Worm (Caenorhabditis elegans): ENCODE results near the gene rbm-22.

Gene rbm-22

ce11 chrIV:10842232-10842631 lies 19.0 kb upstream of the rbm-22 start:
- TF ChIP-seq tbp1 (GFP tag; optimal IDR thresholded peaks at IDR 0.05) = no peak
- no peak for TF ChIP-seq Y53F4B.3 (GFP tag; IDR thresholded peaks at IDR 0.05)
- no peak for TF ChIP-seq ztf-26 (tag; optimal IDR thresholded peaks at IDR 0.05)
- TF ChIP-seq madf-6 (GFP tag; IDR thresholded peaks at IDR 0.05) = peak; percentile 69
- no peak for TF ChIP-seq chd-7 (tag; optimal IDR thresholded peaks at IDR 0.05)
- TF ChIP-seq snpc-1.1 (tag; optimal IDR thresholded peaks at IDR 0.05; ENCODE audit: insufficient read depth) = no peak
- no peak for TF ChIP-seq nhr-179 (tag; optimal IDR thresholded peaks at IDR 0.05)
- TF ChIP-seq ztf-6 (GFP tag; IDR thresholded peaks at IDR 0.05) = no peak
- TF ChIP-seq lin-40 (tag; optimal IDR thresholded peaks at IDR 0.05) = no peak
- TF ChIP-seq tlf-1 (GFP tag; optimal IDR thresholded peaks at IDR 0.05) = no peak
- no peak for TF ChIP-seq nhr-27 (tag; optimal IDR thresholded peaks at IDR 0.05)
- TF ChIP-seq egl-44 (GFP tag; IDR thresholded peaks at IDR 0.05) = 0 out of 2 replicates have a peak, but pooled peaks have one; percentile 36
- no peak for TF ChIP-seq snpc-3.4 (tag; optimal IDR thresholded peaks at IDR 0.05)
- TF ChIP-seq madf-10 (tag; optimal IDR thresholded peaks at IDR 0.05) = no peak
- no peak for TF ChIP-seq hsf-1 (GFP tag; IDR thresholded peaks at IDR 0.05)
- no peak for TF ChIP-seq bed-1 (GFP tag; IDR thresholded peaks at IDR 0.05)
- no peak for TF ChIP-seq repo-1 (tag; optimal IDR thresholded peaks at IDR 0.05)
- TF ChIP-seq nhr-90 (tag; optimal IDR thresholded peaks at IDR 0.05) = no peak
- TF ChIP-seq F22D6.2 (tag; optimal IDR thresholded peaks at IDR 0.05) = no peak
- no peak for TF ChIP-seq zfh-2 (GFP tag; conservative IDR thresholded peaks at IDR 0.05)
- TF ChIP-seq pbrm-1 (GFP tag; IDR thresholded peaks at IDR 0.05) = no peak
- no peak for TF ChIP-seq lin-26 (GFP tag; IDR thresholded peaks at IDR 0.05)
- no peak for TF ChIP-seq F57A8.1 (GFP tag; optimal IDR thresholded peaks at IDR 0.05)
- no peak for TF ChIP-seq cebp-1 (GFP tag; IDR thresholded peaks at IDR 0.05)
- TF ChIP-seq cebp-1 (tag; optimal IDR thresholded peaks at IDR 0.05) = no peak
- no peak for TF ChIP-seq gei-17 (GFP tag; optimal IDR thresholded peaks at IDR 0.05)
- TF ChIP-seq F37B4.10 (GFP tag; IDR thresholded peaks at IDR 0.05) = no peak
- TF ChIP-seq attf-3 (GFP tag; conservative IDR thresholded peaks at IDR 0.05) = peak; percentile 27; the same call in 1 of the 2 replicates
- TF ChIP-seq ceh-100 (GFP tag; IDR thresholded peaks at IDR 0.05) = 0 out of 2 replicates have a peak, but pooled peaks have one; percentile 15
- TF ChIP-seq lsy-27 (tag; optimal IDR thresholded peaks at IDR 0.05; ENCODE audit: borderline replicate concordance, insufficient read depth) = no peak
- TF ChIP-seq hrde-1 (tag; optimal IDR thresholded peaks at IDR 0.05; ENCODE audit: borderline replicate concordance) = no peak
- no peak for TF ChIP-seq ccch-3 (GFP tag; optimal IDR thresholded peaks at IDR 0.05)
- TF ChIP-seq aptf-3 (GFP tag; IDR thresholded peaks at IDR 0.05) = no peak
- TF ChIP-seq F55B11.4 (tag; optimal IDR thresholded peaks at IDR 0.05; ENCODE audit: borderline replicate concordance, insufficient read depth) = no peak
- no peak for TF ChIP-seq B0035.1 (tag; optimal IDR thresholded peaks at IDR 0.05)
- no peak for TF ChIP-seq B0019.2 (GFP tag; conservative IDR thresholded peaks at IDR 0.05)
- no peak for TF ChIP-seq efl-1 (GFP tag; optimal IDR thresholded peaks at IDR 0.05)
- no peak for TF ChIP-seq snpc-4 (GFP tag; optimal IDR thresholded peaks at IDR 0.05)
- TF ChIP-seq snpc-4 (tag; optimal IDR thresholded peaks at IDR 0.05) = no peak
- no peak for TF ChIP-seq fkh-3 (tag; optimal IDR thresholded peaks at IDR 0.05)
- no peak for TF ChIP-seq egrh-3 (GFP tag; IDR thresholded peaks at IDR 0.05)
- TF ChIP-seq nfyb-1 (GFP tag; IDR thresholded peaks at IDR 0.05) = peak; percentile 18; the same call in 1 of the 2 replicates
- TF ChIP-seq hmg-1.2 (GFP tag; IDR thresholded peaks at IDR 0.05) = peak; percentile 16; the same call in 1 of the 2 replicates
- TF ChIP-seq ceh-40 (GFP tag; IDR thresholded peaks at IDR 0.05) = no peak
- peak; percentile 31; the same call in 1 of the 2 replicates for TF ChIP-seq rcor-1 (GFP tag; IDR thresholded peaks at IDR 0.05)
- TF ChIP-seq akir-1 (GFP tag; optimal IDR thresholded peaks at IDR 0.05) = no peak
- no peak for TF ChIP-seq Y79H2A.3 (GFP tag; conservative IDR thresholded peaks at IDR 0.05)
- TF ChIP-seq F52B5.7 (tag; optimal IDR thresholded peaks at IDR 0.05) = no peak
- TF ChIP-seq die-1 (tag; optimal IDR thresholded peaks at IDR 0.05) = no peak

Measured in whole organism, young adult.